Fruit fly (Drosophila melanogaster) whole organism, embryonic: ENCODE results near the gene CG12115.

Source experiments
- Abd-B ChIP-seq: fragments of 200-800 bp; sonication (Bioruptor generic); optimal IDR thresholded peaks from 2 replicates; lab custom pipeline; 2018; ENCODE audit warnings: missing biosample characterization, mild to moderate bottlenecking, missing genetic modification characterization, moderate library complexity
- Atf6 ChIP-seq: fragments of 200-800 bp; sonication (Bioruptor generic); IDR thresholded peaks from 2 replicates; pipeline ENCODE4 v1.3.6; 2022; ENCODE audit warnings: missing biosample characterization, missing genetic modification characterization
- CG10267 ChIP-seq: fragments of 200-800 bp; sonication (Bioruptor generic); optimal IDR thresholded peaks from 2 replicates; lab custom pipeline; 2018; ENCODE audit warnings: missing biosample characterization, mild to moderate bottlenecking, missing genetic modification characterization, moderate library complexity
- CG10959 ChIP-seq: fragments of 200-800 bp; sonication (Bioruptor generic); IDR thresholded peaks from 2 replicates; pipeline ENCODE4 v1.3.6; 2022; ENCODE audit warnings: missing biosample characterization, missing genetic modification characterization
- CG10979 ChIP-seq: fragments of 200-800 bp; sonication (Bioruptor generic); optimal IDR thresholded peaks from 2 replicates; lab custom pipeline; 2018; ENCODE audit warnings: missing biosample characterization, mild to moderate bottlenecking, missing genetic modification characterization, moderate library complexity
- CG11093 ChIP-seq: fragments of 200-800 bp; sonication (Bioruptor generic); IDR thresholded peaks from 3 replicates; pipeline ENCODE4 v1.3.6; 2022; ENCODE audit warnings: missing biosample characterization, missing genetic modification characterization
- CG12391 ChIP-seq: fragments of 200-800 bp; sonication (Bioruptor generic); optimal IDR thresholded peaks from 3 replicates; lab custom pipeline; 2018; ENCODE audit warnings: missing biosample characterization, mild to moderate bottlenecking, missing genetic modification characterization, moderate library complexity
- CG15269 ChIP-seq: fragments of 200-800 bp; sonication (Bioruptor generic); optimal IDR thresholded peaks from 2 replicates; lab custom pipeline; 2018; ENCODE audit warnings: missing biosample characterization, mild to moderate bottlenecking, missing genetic modification characterization, moderate library complexity
- CG1529 ChIP-seq: fragments of 200-800 bp; sonication (Bioruptor generic); optimal IDR thresholded peaks from 3 replicates; lab custom pipeline; 2018; ENCODE audit warnings: missing biosample characterization, missing genetic modification characterization
- CG17385 ChIP-seq: fragments of 200-800 bp; sonication (Bioruptor generic); optimal IDR thresholded peaks from 3 replicates; lab custom pipeline; 2018; ENCODE audit warnings: missing biosample characterization, mild to moderate bottlenecking, missing genetic modification characterization
- CG1792 ChIP-seq: fragments of 200-800 bp; sonication (Bioruptor generic); optimal IDR thresholded peaks from 2 replicates; lab custom pipeline; 2016; ENCODE audit warnings: missing biosample characterization, missing genetic modification characterization
- CG18619 ChIP-seq: fragments of 200-800 bp; sonication (Bioruptor generic); optimal IDR thresholded peaks from 3 replicates; lab custom pipeline; 2017; ENCODE audit warnings: missing biosample characterization, mild to moderate bottlenecking, missing genetic modification characterization
- CG2120 ChIP-seq: fragments of 200-800 bp; sonication (Bioruptor generic); optimal IDR thresholded peaks from 3 replicates; lab custom pipeline; 2016; ENCODE audit warnings: missing biosample characterization, missing genetic modification characterization
- CG30403 ChIP-seq: fragments of 200-800 bp; sonication (Bioruptor generic); optimal IDR thresholded peaks from 3 replicates; lab custom pipeline; 2016; ENCODE audit warnings: missing biosample characterization, missing genetic modification characterization
- CG33557 ChIP-seq: fragments of 200-800 bp; sonication (Bioruptor generic); optimal IDR thresholded peaks from 2 replicates; lab custom pipeline; 2019; ENCODE audit warnings: missing biosample characterization, mild to moderate bottlenecking, missing genetic modification characterization, moderate library complexity
- CG34422 ChIP-seq: fragments of 200-800 bp; sonication (Bioruptor generic); IDR thresholded peaks from 3 replicates; pipeline ENCODE4 v1.3.6; 2022; ENCODE audit warnings: missing biosample characterization, missing genetic modification characterization
- CG3847 ChIP-seq: fragments of 200-800 bp; sonication (Bioruptor generic); IDR thresholded peaks from 2 replicates; pipeline ENCODE4 v1.3.6; 2022; ENCODE audit warnings: missing biosample characterization, missing genetic modification characterization
- CG4328 ChIP-seq: fragments of 200-800 bp; sonication (Bioruptor generic); optimal IDR thresholded peaks from 3 replicates; lab custom pipeline; 2017; ENCODE audit warnings: missing biosample characterization, missing genetic modification reagents, missing genetic modification characterization
- CG4820 ChIP-seq: fragments of 200-800 bp; sonication (Bioruptor generic); optimal IDR thresholded peaks from 3 replicates; lab custom pipeline; 2016; ENCODE audit warnings: missing biosample characterization, missing genetic modification characterization
- CG6854 ChIP-seq: fragments of 200-800 bp; sonication (Bioruptor generic); optimal IDR thresholded peaks from 3 replicates; lab custom pipeline; 2017; ENCODE audit warnings: missing biosample characterization, mild to moderate bottlenecking, missing genetic modification characterization
- CG7372 ChIP-seq: fragments of 200-800 bp; sonication (Bioruptor generic); IDR thresholded peaks from 2 replicates; pipeline ENCODE4 v1.3.6; 2022; ENCODE audit warnings: missing biosample characterization, missing genetic modification characterization
- CG7839 ChIP-seq: fragments of 200-800 bp; sonication (Bioruptor generic); optimal IDR thresholded peaks from 3 replicates; lab custom pipeline; 2018; ENCODE audit warnings: missing biosample characterization, mild to moderate bottlenecking, missing genetic modification characterization, moderate library complexity
- CG8359 ChIP-seq: fragments of 200-800 bp; sonication (Bioruptor generic); optimal IDR thresholded peaks from 2 replicates; lab custom pipeline; 2017; ENCODE audit warnings: missing biosample characterization, mild to moderate bottlenecking, missing genetic modification characterization, borderline replicate concordance
- CG8924 ChIP-seq: fragments of 200-800 bp; optimal IDR thresholded peaks from 3 replicates; lab custom pipeline; 2019; ENCODE audit warnings: missing biosample characterization, mild to moderate bottlenecking, missing genetic modification characterization, moderate library complexity
- CG9437 ChIP-seq: fragments of 200-800 bp; sonication (Bioruptor generic); optimal IDR thresholded peaks from 2 replicates; lab custom pipeline; 2018; ENCODE audit warnings: missing biosample characterization, mild to moderate bottlenecking, missing genetic modification characterization
- CoRest ChIP-seq: fragments of 200-800 bp; sonication (Bioruptor generic); optimal IDR thresholded peaks from 3 replicates; lab custom pipeline; 2018; ENCODE audit warnings: missing biosample characterization, mild to moderate bottlenecking, missing genetic modification characterization, moderate library complexity
- D ChIP-seq, 2 experiments: fragments of 200-800 bp in 1 of 2; fragments of >200 bp in 1 of 2; sonication (Bioruptor generic) in 1 of 2; optimal IDR thresholded peaks; 2 replicates in 1 of 2; 3 replicates in 1 of 2; lab custom pipeline; 2017; ENCODE audit warnings: mild to moderate bottlenecking in 1 of 2, missing biosample characterization in 1 of 2, missing genetic modification characterization in 1 of 2, missing genetic modification reagents in 1 of 2
- Eip74EF ChIP-seq, 2 experiments: fragments of 200-800 bp in 1 of 2; fragments of >200 bp in 1 of 2; sonication (Bioruptor generic) in 1 of 2; optimal IDR thresholded peaks; 2 replicates each; lab custom pipeline; 2017 to 2019; ENCODE audit warnings: missing biosample characterization in 2 of 2, missing genetic modification characterization in 2 of 2, mild to moderate bottlenecking in 1 of 2, moderate library complexity in 1 of 2
- Fer1 ChIP-seq: fragments of 200-800 bp; sonication (Bioruptor generic); optimal IDR thresholded peaks from 2 replicates; lab custom pipeline; 2017; ENCODE audit warnings: missing biosample characterization, mild to moderate bottlenecking, missing genetic modification characterization
- Fer3 ChIP-seq: fragments of 200-800 bp; sonication (Bioruptor generic); optimal IDR thresholded peaks from 2 replicates; lab custom pipeline; 2018; ENCODE audit warnings: missing biosample characterization, mild to moderate bottlenecking, missing genetic modification characterization, moderate library complexity
- Six4 ChIP-seq: fragments of 200-800 bp; sonication (Bioruptor generic); optimal IDR thresholded peaks from 2 replicates; lab custom pipeline; 2016; ENCODE audit warnings: missing biosample characterization, missing genetic modification characterization
- Ssrp ChIP-seq: fragments of 200-800 bp; sonication (Bioruptor generic); optimal IDR thresholded peaks from 2 replicates; lab custom pipeline; 2018; ENCODE audit warnings: missing biosample characterization, mild to moderate bottlenecking, missing genetic modification characterization, moderate library complexity
- bab2 ChIP-seq: fragments of 200-800 bp; sonication (Bioruptor generic); optimal IDR thresholded peaks from 2 replicates; lab custom pipeline; 2016; ENCODE audit warnings: missing biosample characterization, missing genetic modification characterization
- chif ChIP-seq, 2 experiments: fragments of 200-800 bp; sonication (Bioruptor generic); optimal IDR thresholded peaks; 3 replicates each; lab custom pipeline; 2016; ENCODE audit warnings: missing biosample characterization in 2 of 2, missing genetic modification characterization in 2 of 2
- en ChIP-seq: fragments of 200-800 bp; sonication (Bioruptor generic); optimal IDR thresholded peaks from 2 replicates; lab custom pipeline; 2016; ENCODE audit warnings: missing biosample characterization, missing genetic modification characterization
- fd96Cb ChIP-seq: fragments of 200-800 bp; sonication (Bioruptor generic); optimal IDR thresholded peaks from 2 replicates; lab custom pipeline; 2018; ENCODE audit warnings: missing biosample characterization, mild to moderate bottlenecking, missing genetic modification characterization, moderate library complexity
- gfzf ChIP-seq: fragments of 200-800 bp; sonication (Bioruptor generic); optimal IDR thresholded peaks from 2 replicates; lab custom pipeline; 2016; ENCODE audit warnings: missing biosample characterization, mild to moderate bottlenecking, missing genetic modification characterization, moderate library complexity
- maf-S ChIP-seq: fragments of 200-800 bp; sonication (Bioruptor generic); optimal IDR thresholded peaks from 2 replicates; lab custom pipeline; 2016; ENCODE audit warnings: missing biosample characterization, missing genetic modification characterization
- mam ChIP-seq: fragments of 200-800 bp; sonication (Bioruptor generic); optimal IDR thresholded peaks from 3 replicates; lab custom pipeline; 2016; ENCODE audit warnings: missing biosample characterization, missing genetic modification characterization
- onecut ChIP-seq: fragments of 200-800 bp; sonication (Bioruptor generic); IDR thresholded peaks from 2 replicates; pipeline ENCODE4 v1.3.6; 2022; ENCODE audit warnings: missing biosample characterization, missing genetic modification characterization
- pho ChIP-seq: fragments of 200-800 bp; sonication (Bioruptor generic); optimal IDR thresholded peaks from 2 replicates; lab custom pipeline; 2016; ENCODE audit warnings: missing biosample characterization, missing genetic modification characterization
- psq ChIP-seq: fragments of 200-800 bp; sonication (Bioruptor generic); optimal IDR thresholded peaks from 2 replicates; lab custom pipeline; 2017; ENCODE audit warnings: missing biosample characterization, missing genetic modification characterization
- ranshi ChIP-seq: fragments of 200-800 bp; sonication (Bioruptor generic); IDR thresholded peaks from 2 replicates; pipeline ENCODE4 v1.3.6; 2022; ENCODE audit warnings: missing biosample characterization, missing genetic modification characterization
- row ChIP-seq: fragments of 200-800 bp; sonication (Bioruptor generic); IDR thresholded peaks from 3 replicates; pipeline ENCODE4 v1.3.6; 2022; ENCODE audit warnings: missing biosample characterization, missing genetic modification characterization
- wor ChIP-seq: fragments of 200-800 bp; sonication (Bioruptor generic); IDR thresholded peaks from 2 replicates; pipeline ENCODE4 v1.3.6; 2022; ENCODE audit warnings: missing biosample characterization, missing genetic modification characterization
- zen2 ChIP-seq: fragments of 200-800 bp; sonication (Bioruptor generic); IDR thresholded peaks from 3 replicates; pipeline ENCODE4 v1.3.6; 2022; ENCODE audit warnings: missing biosample characterization, missing genetic modification characterization; ENCODE audit not compliant: partially characterized antibody
- zf30C ChIP-seq: fragments of 200-800 bp; sonication (Bioruptor generic); optimal IDR thresholded peaks from 3 replicates; lab custom pipeline; 2018; ENCODE audit warnings: missing biosample characterization, mild to moderate bottlenecking, missing genetic modification characterization

Gene CG12115

DNA sequence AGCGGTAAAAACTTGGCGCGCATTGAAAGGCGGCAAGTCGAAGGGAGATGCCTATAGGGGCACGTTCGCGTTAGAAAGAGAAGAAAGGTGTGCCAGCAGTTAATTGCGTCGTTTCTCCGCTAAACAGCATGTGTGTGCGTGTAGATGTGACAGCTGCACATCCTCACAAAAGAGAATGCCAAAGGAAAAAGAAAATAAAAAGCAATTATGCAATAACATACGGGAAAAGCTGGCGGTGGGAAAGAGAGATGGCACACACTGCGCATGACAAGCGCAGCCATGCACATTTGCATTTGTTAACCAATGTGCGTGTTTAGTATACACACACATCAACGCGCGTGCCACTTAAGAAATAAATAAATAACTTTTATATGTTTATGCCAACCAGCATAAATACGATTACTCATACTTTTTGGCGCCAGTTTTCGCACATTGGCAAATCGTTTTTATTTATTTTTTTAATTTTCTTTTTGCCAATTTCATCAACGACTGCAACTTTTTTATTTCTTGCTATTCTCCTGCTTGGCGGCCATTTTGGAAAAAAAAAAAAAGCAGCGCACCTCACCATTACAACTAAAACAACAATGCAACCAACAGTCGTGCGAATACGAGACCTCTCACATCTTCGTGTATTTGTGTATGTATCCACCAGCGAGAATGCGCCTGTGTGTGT lies 34.6 kb downstream of the CG12115 start (continued):
- TF ChIP-seq gfzf (GFP tag; lab: Kevin White, UChicago), result no peak
- no peak for TF ChIP-seq row (GFP tag; lab: Robert Waterston, UW)
- peak; percentile 66 for TF ChIP-seq CG8924 (tag; lab: Kevin White, UChicago)
- no peak for TF ChIP-seq CG11093 (GFP tag; lab: Robert Waterston, UW)
- no peak for TF ChIP-seq pho
- peak; percentile 68; the same call in 2 of the 3 replicates for TF ChIP-seq CG34422 (GFP tag; lab: Robert Waterston, UW)

dm6 chrX:9155134-9155533 lies 35.3 kb downstream of the CG12115 start:
- TF ChIP-seq Six4, result peak; percentile 38
- peak; percentile 52 for TF ChIP-seq CG3847 (GFP tag; lab: Robert Waterston, UW)
- TF ChIP-seq CG18619 (GFP tag; lab: Kevin White, UChicago), result no peak
- no peak for TF ChIP-seq zen2 (GFP tag; lab: Robert Waterston, UW)
- peak; percentile 40 for TF ChIP-seq mam (GFP tag; lab: Kevin White, UChicago)
- peak; percentile 78 for TF ChIP-seq CG10979 (tag; lab: Kevin White, UChicago)
- TF ChIP-seq psq (GFP tag; lab: Kevin White, UChicago), result no peak
- peak; percentile 24; the same call in 1 of the 2 replicates for TF ChIP-seq CG7372 (GFP tag; lab: Robert Waterston, UW)
- peak; percentile 91 for TF ChIP-seq zf30C (GFP tag; lab: Kevin White, UChicago)
- peak; percentile 57 for TF ChIP-seq Fer3 (tag; lab: Kevin White, UChicago)
- peak; percentile 49 for TF ChIP-seq Ssrp
- peak; percentile 67 for TF ChIP-seq CG30403 (GFP tag; lab: Kevin White, UChicago)
- peak in 1 of 2 experiments; percentile 17 for TF ChIP-seq Eip74EF (GFP tag; optimal IDR thresholded peaks at IDR 0.05; lab: Kevin White, UChicago)
- no peak for TF ChIP-seq wor (GFP tag; lab: Robert Waterston, UW)
- peak; percentile 67 for TF ChIP-seq Fer1 (GFP tag; lab: Kevin White, UChicago)
- peak; percentile 34 for TF ChIP-seq Abd-B
- TF ChIP-seq D (optimal IDR thresholded peaks at IDR 0.05; lab: Kevin White, UChicago), result no peak
- peak; percentile 64 for TF ChIP-seq D (GFP tag; optimal IDR thresholded peaks at IDR 0.05; lab: Kevin White, UChicago)
- peak; percentile 36; the same call in 1 of the 2 replicates for TF ChIP-seq CG10959
- TF ChIP-seq bab2 (GFP tag; lab: Kevin White, UChicago), result peak; percentile 64
- TF ChIP-seq CoRest (tag; lab: Kevin White, UChicago), result peak; percentile 58
- peak; percentile 35 for TF ChIP-seq CG1529
- TF ChIP-seq onecut (GFP tag; lab: Robert Waterston, UW), result no peak
- TF ChIP-seq CG4820 (GFP tag; lab: Kevin White, UChicago), result peak; percentile 37
- TF ChIP-seq CG33557 (GFP tag; lab: Kevin White, UChicago), result peak; percentile 54
- peak; percentile 25 for TF ChIP-seq CG8359 (GFP tag; lab: Kevin White, UChicago)
- TF ChIP-seq chif (GFP tag; optimal IDR thresholded peaks at IDR 0.05; lab: Kevin White, UChicago), result peak; percentile 1 to 61
- peak; percentile 39; the same call in 1 of the 2 replicates for TF ChIP-seq Atf6
- TF ChIP-seq CG12391, result peak; percentile 59
- TF ChIP-seq CG6854 (GFP tag; lab: Kevin White, UChicago), result peak; percentile 40
- peak; percentile 63 for TF ChIP-seq CG4328 (GFP tag; lab: Kevin White, UChicago)
- peak; percentile 73 for TF ChIP-seq CG7839 (tag; lab: Kevin White, UChicago)
- no peak for TF ChIP-seq maf-S (GFP tag; lab: Kevin White, UChicago)
- 0 out of 2 replicates have a peak, but pooled peaks have one; percentile 39 for TF ChIP-seq ranshi
- peak; percentile 67 for TF ChIP-seq CG2120 (GFP tag; lab: Kevin White, UChicago)
- peak; percentile 68 for TF ChIP-seq CG10267
- peak; percentile 72 for TF ChIP-seq CG17385 (GFP tag; lab: Kevin White, UChicago)
- peak; percentile 62 for TF ChIP-seq CG15269
- TF ChIP-seq CG1792, result peak; percentile 23
- TF ChIP-seq fd96Cb (tag; lab: Kevin White, UChicago), result peak; percentile 70
- TF ChIP-seq CG9437 (GFP tag; lab: Kevin White, UChicago), result no peak
- TF ChIP-seq en (GFP tag; lab: Kevin White, UChicago), result no peak
